Fruit fly (Drosophila melanogaster) whole organism, embryonic: ENCODE data around the gene Peritrophin-A.

Experiments used
- Ada2b ChIP-seq: fragments of 200-800 bp; sonication (Bioruptor generic); IDR thresholded peaks from 2 replicates; pipeline ENCODE4 v1.3.6; 2022; ENCODE audit warnings: missing biosample characterization, missing genetic modification characterization
- Bgb ChIP-seq: fragments of 200-800 bp; sonication (Bioruptor generic); IDR thresholded peaks from 2 replicates; pipeline ENCODE4 v1.3.6; 2022; ENCODE audit warnings: missing biosample characterization, missing genetic modification characterization; ENCODE audit not compliant: partially characterized antibody
- Blimp-1 ChIP-seq: fragments of 200-800 bp; sonication (Bioruptor generic); optimal IDR thresholded peaks from 3 replicates; lab custom pipeline; 2018; ENCODE audit warnings: missing biosample characterization, missing genetic modification characterization, mild to moderate bottlenecking, moderate library complexity, missing genetic modification reagents
- BtbVII ChIP-seq: fragments of 200-800 bp; sonication (Bioruptor generic); optimal IDR thresholded peaks from 3 replicates; lab custom pipeline; 2017; ENCODE audit warnings: missing biosample characterization, mild to moderate bottlenecking, missing genetic modification characterization
- CG12104 ChIP-seq: fragments of 200-800 bp; sonication (Bioruptor generic); optimal IDR thresholded peaks from 3 replicates; lab custom pipeline; 2016; ENCODE audit warnings: missing biosample characterization, missing genetic modification characterization
- CG12391 ChIP-seq: fragments of 200-800 bp; sonication (Bioruptor generic); optimal IDR thresholded peaks from 3 replicates; lab custom pipeline; 2018; ENCODE audit warnings: missing biosample characterization, mild to moderate bottlenecking, missing genetic modification characterization, moderate library complexity
- CG12659 ChIP-seq: fragments of 200-800 bp; sonication (Bioruptor generic); optimal IDR thresholded peaks from 3 replicates; lab custom pipeline; 2017; ENCODE audit warnings: mild to moderate bottlenecking, missing biosample characterization, missing genetic modification reagents, missing genetic modification characterization
- CG12744 ChIP-seq: fragments of 200-800 bp; sonication (Bioruptor generic); optimal IDR thresholded peaks from 2 replicates; lab custom pipeline; 2016; ENCODE audit warnings: missing biosample characterization, missing genetic modification characterization
- CG16863 ChIP-seq: fragments of 200-800 bp; sonication (Bioruptor generic); optimal IDR thresholded peaks from 3 replicates; lab custom pipeline; 2016; ENCODE audit warnings: missing biosample characterization, missing genetic modification characterization
- CG17328 ChIP-seq: fragments of 200-800 bp; sonication (Bioruptor generic); IDR thresholded peaks from 2 replicates; pipeline ENCODE4 v1.3.6; 2022; ENCODE audit warnings: missing biosample characterization, missing genetic modification characterization
- CG17385 ChIP-seq: fragments of 200-800 bp; sonication (Bioruptor generic); optimal IDR thresholded peaks from 3 replicates; lab custom pipeline; 2018; ENCODE audit warnings: missing biosample characterization, mild to moderate bottlenecking, missing genetic modification characterization
- CG2116 ChIP-seq: fragments of 200-800 bp; sonication (Bioruptor generic); optimal IDR thresholded peaks from 3 replicates; lab custom pipeline; 2018; ENCODE audit warnings: missing biosample characterization, mild to moderate bottlenecking, missing genetic modification characterization
- CG4282 ChIP-seq: fragments of 200-800 bp; sonication (Bioruptor generic); optimal IDR thresholded peaks from 2 replicates; lab custom pipeline; 2016; ENCODE audit warnings: missing biosample characterization, missing genetic modification characterization
- CG4404 ChIP-seq: fragments of 200-800 bp; sonication (Bioruptor generic); IDR thresholded peaks from 2 replicates; pipeline ENCODE4 v1.3.6; 2022; ENCODE audit warnings: missing biosample characterization, missing genetic modification characterization
- CG4730 ChIP-seq: fragments of 200-800 bp; sonication (Bioruptor generic); IDR thresholded peaks from 2 replicates; pipeline ENCODE4 v1.3.6; 2022; ENCODE audit warnings: missing biosample characterization, missing genetic modification characterization
- CG6683 ChIP-seq: fragments of 200-800 bp; sonication (Bioruptor generic); optimal IDR thresholded peaks from 2 replicates; lab custom pipeline; 2017; ENCODE audit warnings: missing biosample characterization, mild to moderate bottlenecking, missing genetic modification characterization, missing genetic modification reagents
- CG6813 ChIP-seq: fragments of 200-800 bp; sonication (Bioruptor generic); optimal IDR thresholded peaks from 2 replicates; lab custom pipeline; 2017; ENCODE audit warnings: missing biosample characterization, missing genetic modification characterization, mild to moderate bottlenecking, moderate library complexity, missing genetic modification reagents
- Dek ChIP-seq: fragments of 200-800 bp; sonication (Bioruptor generic); optimal IDR thresholded peaks from 3 replicates; lab custom pipeline; 2019; ENCODE audit warnings: missing biosample characterization, mild to moderate bottlenecking, missing genetic modification characterization, moderate library complexity
- Dll ChIP-seq: fragments of 200-800 bp; sonication (Bioruptor generic); IDR thresholded peaks from 4 replicates; pipeline ENCODE4 v1.3.6; 2022; ENCODE audit warnings: missing biosample characterization, missing genetic modification characterization; ENCODE audit not compliant: partially characterized antibody
- ERR ChIP-seq: fragments of 200-800 bp; sonication (Bioruptor generic); optimal IDR thresholded peaks from 2 replicates; lab custom pipeline; 2016; ENCODE audit warnings: missing biosample characterization, missing genetic modification characterization
- Fer3 ChIP-seq: fragments of 200-800 bp; sonication (Bioruptor generic); optimal IDR thresholded peaks from 2 replicates; lab custom pipeline; 2018; ENCODE audit warnings: missing biosample characterization, mild to moderate bottlenecking, missing genetic modification characterization, moderate library complexity
- HHEX ChIP-seq: fragments of 200-800 bp; sonication (Bioruptor generic); optimal IDR thresholded peaks from 3 replicates; lab custom pipeline; 2017; ENCODE audit warnings: missing biosample characterization, mild to moderate bottlenecking, missing genetic modification characterization, missing genetic modification reagents
- HmgZ ChIP-seq: fragments of 200-800 bp; sonication (Bioruptor generic); optimal IDR thresholded peaks from 2 replicates; lab custom pipeline; 2018; ENCODE audit warnings: missing biosample characterization, mild to moderate bottlenecking, missing genetic modification characterization
- Mes4 ChIP-seq: fragments of 200-800 bp; sonication (Bioruptor generic); optimal IDR thresholded peaks from 2 replicates; lab custom pipeline; 2016; ENCODE audit warnings: missing biosample characterization, missing genetic modification characterization
- NC2β ChIP-seq: fragments of 200-800 bp; sonication (Bioruptor generic); optimal IDR thresholded peaks from 2 replicates; lab custom pipeline; 2016; ENCODE audit warnings: missing biosample characterization, missing genetic modification characterization
- NK7.1 ChIP-seq: fragments of 200-800 bp; sonication (Bioruptor generic); optimal IDR thresholded peaks from 3 replicates; lab custom pipeline; 2016; ENCODE audit warnings: missing biosample characterization, missing genetic modification characterization
- Oli ChIP-seq: fragments of 200-800 bp; sonication (Bioruptor generic); optimal IDR thresholded peaks from 2 replicates; lab custom pipeline; 2018; ENCODE audit warnings: missing biosample characterization, mild to moderate bottlenecking, missing genetic modification characterization, moderate library complexity
- abd-A ChIP-seq: fragments of 200-800 bp; sonication (Bioruptor generic); optimal IDR thresholded peaks from 3 replicates; lab custom pipeline; 2019; ENCODE audit warnings: missing biosample characterization, mild to moderate bottlenecking, missing genetic modification characterization, moderate library complexity
- ap ChIP-seq: fragments of 200-800 bp; sonication (Bioruptor generic); IDR thresholded peaks from 2 replicates; pipeline ENCODE4 v1.3.6; 2022; ENCODE audit warnings: missing biosample characterization, missing genetic modification characterization
- bcd ChIP-seq: fragments of 200-800 bp; sonication (Bioruptor generic); optimal IDR thresholded peaks from 2 replicates; lab custom pipeline; 2017; ENCODE audit warnings: missing biosample characterization, mild to moderate bottlenecking, missing genetic modification characterization
- chif ChIP-seq, 2 experiments: fragments of 200-800 bp; sonication (Bioruptor generic); optimal IDR thresholded peaks; 3 replicates each; lab custom pipeline; 2016; ENCODE audit warnings: missing biosample characterization in 2 of 2, missing genetic modification characterization in 2 of 2
- crc ChIP-seq: fragments of 200-800 bp; sonication (Bioruptor generic); optimal IDR thresholded peaks from 2 replicates; lab custom pipeline; 2016; ENCODE audit warnings: missing biosample characterization, missing genetic modification characterization
- crol ChIP-seq: fragments of 200-800 bp; sonication (Bioruptor generic); IDR thresholded peaks from 2 replicates; pipeline ENCODE4 v1.3.6; 2022; ENCODE audit warnings: missing biosample characterization, missing genetic modification characterization
- crp ChIP-seq, 2 experiments: fragments of 200-800 bp; sonication (Bioruptor generic); optimal IDR thresholded peaks; 2 replicates in 1 of 2; 3 replicates in 1 of 2; lab custom pipeline; 2017; ENCODE audit warnings: missing biosample characterization in 2 of 2, missing genetic modification characterization in 2 of 2, mild to moderate bottlenecking in 1 of 2, moderate library complexity in 1 of 2
- ems ChIP-seq: fragments of 200-800 bp; sonication (Bioruptor generic); optimal IDR thresholded peaks from 3 replicates; lab custom pipeline; 2016; ENCODE audit warnings: missing biosample characterization, missing genetic modification characterization
- fd3F ChIP-seq: fragments of 200-800 bp; sonication (Bioruptor generic); optimal IDR thresholded peaks from 2 replicates; lab custom pipeline; 2018; ENCODE audit warnings: missing biosample characterization, mild to moderate bottlenecking, missing genetic modification characterization, moderate library complexity
- gce ChIP-seq: fragments of 200-800 bp; sonication (Bioruptor generic); IDR thresholded peaks from 3 replicates; pipeline ENCODE4 v1.3.6; 2022; ENCODE audit warnings: missing biosample characterization, missing genetic modification characterization
- grau ChIP-seq: fragments of 200-800 bp; optimal IDR thresholded peaks from 3 replicates; lab custom pipeline; 2019; ENCODE audit warnings: missing biosample characterization, mild to moderate bottlenecking, missing genetic modification characterization, moderate library complexity
- lab ChIP-seq: fragments of 200-800 bp; sonication (Bioruptor generic); optimal IDR thresholded peaks from 3 replicates; lab custom pipeline; 2017; ENCODE audit warnings: missing biosample characterization, missing genetic modification characterization, mild to moderate bottlenecking, moderate library complexity, missing genetic modification reagents
- maf-S ChIP-seq: fragments of 200-800 bp; sonication (Bioruptor generic); optimal IDR thresholded peaks from 2 replicates; lab custom pipeline; 2016; ENCODE audit warnings: missing biosample characterization, missing genetic modification characterization
- nau ChIP-seq: fragments of 200-800 bp; sonication (Bioruptor generic); optimal IDR thresholded peaks from 3 replicates; lab custom pipeline; 2017; ENCODE audit warnings: missing biosample characterization, mild to moderate bottlenecking, missing genetic modification characterization, missing genetic modification reagents
- nerfin-2 ChIP-seq: fragments of 200-800 bp; sonication (Bioruptor generic); IDR thresholded peaks from 2 replicates; pipeline ENCODE4 v1.3.6; 2022; ENCODE audit warnings: missing biosample characterization, missing genetic modification characterization; ENCODE audit not compliant: partially characterized antibody
- pfk ChIP-seq: fragments of 200-800 bp; sonication (Bioruptor generic); optimal IDR thresholded peaks from 2 replicates; lab custom pipeline; 2018; ENCODE audit warnings: missing biosample characterization, mild to moderate bottlenecking, missing genetic modification characterization, moderate library complexity
- pho ChIP-seq: fragments of 200-800 bp; sonication (Bioruptor generic); optimal IDR thresholded peaks from 2 replicates; lab custom pipeline; 2016; ENCODE audit warnings: missing biosample characterization, missing genetic modification characterization
- sna ChIP-seq: fragments of 200-800 bp; sonication (Bioruptor generic); IDR thresholded peaks from 2 replicates; pipeline ENCODE4 v1.3.6; 2022; ENCODE audit warnings: missing biosample characterization, missing genetic modification characterization; ENCODE audit not compliant: partially characterized antibody
- trh ChIP-seq: fragments of 200-800 bp; sonication (Bioruptor generic); optimal IDR thresholded peaks from 2 replicates; lab custom pipeline; 2016; ENCODE audit warnings: missing biosample characterization, missing genetic modification characterization
- twi ChIP-seq: fragments of 200-800 bp; optimal IDR thresholded peaks from 2 replicates; lab custom pipeline; 2019; ENCODE audit warnings: missing biosample characterization, mild to moderate bottlenecking, missing genetic modification characterization, moderate library complexity
- zfh2 ChIP-seq: fragments of 200-800 bp; sonication (Bioruptor generic); optimal IDR thresholded peaks from 2 replicates; lab custom pipeline; 2016; ENCODE audit warnings: missing biosample characterization, missing genetic modification characterization

Peritrophin-A gene

dm6 chrX:20235794-20236513 lies 8.5 kb upstream of the Peritrophin-A start, which contains the start of gene sw (continued):
- peak; percentile 27 for TF ChIP-seq Oli
- TF ChIP-seq ERR = no peak
- TF ChIP-seq Dek = peak; percentile 33
- peak; percentile 1 for TF ChIP-seq CG6683 (GFP tag; lab: Kevin White, UChicago)
- TF ChIP-seq zfh2 = peak; percentile 85
- TF ChIP-seq abd-A (tag; lab: Kevin White, UChicago) = no peak
- TF ChIP-seq CG2116 (GFP tag; lab: Kevin White, UChicago) = peak; percentile 28
- peak; percentile 62 for TF ChIP-seq CG12391 (tag; lab: Kevin White, UChicago)
- TF ChIP-seq Bgb = peak; percentile 87
- no peak for TF ChIP-seq CG12104
- TF ChIP-seq Blimp-1 (GFP tag; lab: Kevin White, UChicago) = peak; percentile 32
- no peak for TF ChIP-seq crc (GFP tag; lab: Kevin White, UChicago)
- TF ChIP-seq chif (GFP tag; optimal IDR thresholded peaks at IDR 0.05; lab: Kevin White, UChicago) = peak; percentile 23 to 38
- peak; percentile 11 for TF ChIP-seq NK7.1 (GFP tag; lab: Kevin White, UChicago)
- peak; percentile 15 for TF ChIP-seq NC2β (GFP tag; lab: Kevin White, UChicago)
- TF ChIP-seq CG4404 (GFP tag; lab: Robert Waterston, UW) = peak; percentile 81
- no peak for TF ChIP-seq nau (GFP tag; lab: Kevin White, UChicago)
- TF ChIP-seq Mes4 (GFP tag; lab: Kevin White, UChicago) = no peak
- TF ChIP-seq Fer3 (tag; lab: Kevin White, UChicago) = peak; percentile 56
- TF ChIP-seq bcd (GFP tag; lab: Kevin White, UChicago) = peak; percentile 46
- TF ChIP-seq pfk = no peak
- no peak for TF ChIP-seq maf-S (GFP tag; lab: Kevin White, UChicago)
- TF ChIP-seq CG12659 (GFP tag; lab: Kevin White, UChicago) = peak; percentile 69
- peak; percentile 63 for TF ChIP-seq twi (tag; lab: Kevin White, UChicago)
- no peak for TF ChIP-seq CG12744
- TF ChIP-seq CG4282 (GFP tag; lab: Kevin White, UChicago) = no peak
- peak; percentile 75 for TF ChIP-seq nerfin-2 (GFP tag; lab: Robert Waterston, UW)
- no peak for TF ChIP-seq gce (GFP tag; lab: Robert Waterston, UW)
- peak; percentile 31 for TF ChIP-seq fd3F
- TF ChIP-seq HmgZ = peak; percentile 58
- peak; percentile 57 for TF ChIP-seq lab (GFP tag; lab: Kevin White, UChicago)
- TF ChIP-seq Dll (GFP tag; lab: Robert Waterston, UW) = peak; percentile 95
- peak in 1 of 2 experiments; percentile 78 for TF ChIP-seq crp (GFP tag; optimal IDR thresholded peaks at IDR 0.05; lab: Kevin White, UChicago)
- peak; percentile 62 for TF ChIP-seq Ada2b (GFP tag; lab: Robert Waterston, UW)
- no peak for TF ChIP-seq ap (GFP tag; lab: Robert Waterston, UW)
- TF ChIP-seq crol (GFP tag; lab: Robert Waterston, UW) = no peak
- TF ChIP-seq CG6813 (GFP tag; lab: Kevin White, UChicago) = no peak
- peak; percentile 62 for TF ChIP-seq ems
- peak; percentile 73 for TF ChIP-seq grau (tag; lab: Kevin White, UChicago)
- no peak for TF ChIP-seq trh (GFP tag; lab: Kevin White, UChicago)
- peak; percentile 35; the same call in 1 of the 2 replicates for TF ChIP-seq CG17328 (GFP tag; lab: Robert Waterston, UW)
- TF ChIP-seq HHEX (GFP tag; lab: Kevin White, UChicago) = peak; percentile 52
- no peak for TF ChIP-seq BtbVII (GFP tag; lab: Kevin White, UChicago)
- TF ChIP-seq pho = peak; percentile 47
- peak; percentile 89 for TF ChIP-seq sna (GFP tag; lab: Robert Waterston, UW)
- TF ChIP-seq CG17385 (GFP tag; lab: Kevin White, UChicago) = peak; percentile 30
- peak; percentile 27; the same call in 1 of the 2 replicates for TF ChIP-seq CG4730
- peak; percentile 37 for TF ChIP-seq CG16863 (GFP tag; lab: Kevin White, UChicago)
